Worm (Caenorhabditis elegans) whole organism, L3 larva: ENCODE data around the gene vit-3.

Experiments
- ceh-82 ChIP-seq: fragments of 150-350 bp; optimal IDR thresholded peaks from 2 replicates; lab custom pipeline; 2014; ENCODE audit warnings: missing biosample characterization, missing genetic modification characterization
- egl-27 ChIP-seq: sonication (generic microtip); optimal IDR thresholded peaks from 4 replicates; lab custom pipeline; 2017; ENCODE audit warnings: missing biosample characterization, missing genetic modification reagents, missing genetic modification characterization
- fkh-10 ChIP-seq: sonication (generic microtip); optimal IDR thresholded peaks from 2 replicates; lab custom pipeline; 2017; ENCODE audit warnings: missing biosample characterization, missing genetic modification reagents, missing genetic modification characterization
- fos-1 ChIP-seq: fragments of 150-350 bp; optimal IDR thresholded peaks from 2 replicates; lab custom pipeline; 2014; ENCODE audit warnings: missing biosample characterization, missing genetic modification characterization
- nfya-1 ChIP-seq: sonication (generic microtip); optimal IDR thresholded peaks from 2 replicates; lab custom pipeline; 2017; ENCODE audit warnings: missing genetic modification characterization, mild to moderate bottlenecking, missing compliant biosample characterization, antibody characterized with exemption, moderate library complexity; ENCODE audit not compliant: insufficient read depth
- nhr-11 ChIP-seq: fragments of 150-350 bp; optimal IDR thresholded peaks from 2 replicates; lab custom pipeline; 2014; ENCODE audit warnings: missing biosample characterization, missing genetic modification characterization
- nhr-23 ChIP-seq: fragments of 150-350 bp; optimal IDR thresholded peaks from 2 replicates; lab custom pipeline; 2014; ENCODE audit warnings: missing biosample characterization, missing genetic modification reagents, missing genetic modification characterization
- nhr-77 ChIP-seq: fragments of 150-350 bp; optimal IDR thresholded peaks from 2 replicates; lab custom pipeline; 2014; ENCODE audit warnings: missing biosample characterization, missing genetic modification characterization
- skn-1 ChIP-seq: fragments of 150-350 bp; optimal IDR thresholded peaks from 2 replicates; lab custom pipeline; 2014; ENCODE audit warnings: missing biosample characterization, missing genetic modification characterization
- unc-39 ChIP-seq: sonication (generic microtip); optimal IDR thresholded peaks from 4 replicates; lab custom pipeline; 2017; ENCODE audit warnings: missing biosample characterization, missing genetic modification characterization
- ztf-11 ChIP-seq: fragments of 150-350 bp; optimal IDR thresholded peaks from 2 replicates; lab custom pipeline; 2014; ENCODE audit warnings: missing biosample characterization, missing genetic modification characterization
- ztf-4 ChIP-seq: fragments of 150-350 bp; optimal IDR thresholded peaks from 2 replicates; lab custom pipeline; 2014; ENCODE audit warnings: missing biosample characterization, missing genetic modification characterization

ce11 chrX:3599860-3600259 is 27.5 kb upstream of the vit-3 start:
- TF ChIP-seq nhr-77 (tag; lab: Kevin White, UChicago) (no peak), nhr-11 (no peak), unc-39 (tag; lab: Kevin White, UChicago) (no peak), egl-27 (tag; lab: Kevin White, UChicago) (no peak), ceh-82 (no peak), skn-1 (no peak), nfya-1 (tag; lab: Kevin White, UChicago) (no peak), ztf-4 (tag; lab: Kevin White, UChicago) (no peak), ztf-11 (tag; lab: Kevin White, UChicago) (no peak), fkh-10 (GFP tag; lab: Kevin White, UChicago) (no peak), fos-1 (tag; lab: Kevin White, UChicago) (no peak), nhr-23 (tag; lab: Kevin White, UChicago) (no peak)
